Worm (Caenorhabditis elegans) whole organism, L4 larva: ENCODE data around the gene srb-19.

ENCODE experiments used
- F49E8.2 ChIP-seq: sonication (generic microtip); optimal IDR thresholded peaks from 2 replicates; lab custom pipeline; 2016; ENCODE audit warnings: missing compliant biosample characterization, mild to moderate bottlenecking, missing genetic modification characterization, borderline replicate concordance
- T20F7.1 ChIP-seq: fragments of 200-800 bp; sonication (Bioruptor generic); optimal IDR thresholded peaks from 2 replicates; lab custom pipeline; 2018; ENCODE audit warnings: mild to moderate bottlenecking, missing genetic modification characterization, missing compliant biosample characterization
- Y105C5A.15 ChIP-seq: fragments of 200-800 bp; sonication (Bioruptor generic); IDR thresholded peaks from 2 replicates; pipeline ENCODE4 v1.3.6; 2022; ENCODE audit warnings: missing genetic modification characterization, missing compliant biosample characterization
- Y75B8A.6 ChIP-seq: fragments of 200-800 bp; sonication (Bioruptor generic); IDR thresholded peaks from 2 replicates; pipeline ENCODE4 v1.3.6; 2022; ENCODE audit warnings: missing genetic modification reagents, missing genetic modification characterization, missing compliant biosample characterization
- aha-1 ChIP-seq: fragments of 150-350 bp; peaks from one replicate; lab custom pipeline; 2014; ENCODE audit warnings: missing biosample characterization, missing genetic modification characterization
- ama-1 ChIP-seq: fragments of 150-350 bp; optimal IDR thresholded peaks from 2 replicates; lab custom pipeline; 2014; ENCODE audit warnings: inconsistent platforms, mixed read lengths
- ceh-44 ChIP-seq: fragments of 200-800 bp; sonication (Bioruptor generic); IDR thresholded peaks from 2 replicates; pipeline ENCODE4 v1.3.6; 2022; ENCODE audit warnings: missing genetic modification reagents, missing genetic modification characterization, missing compliant biosample characterization
- ceh-82 ChIP-seq: sonication (generic microtip); optimal IDR thresholded peaks from 2 replicates; lab custom pipeline; 2017; ENCODE audit warnings: missing biosample characterization, missing genetic modification characterization
- dpl-1 ChIP-seq: fragments of 150-350 bp; optimal IDR thresholded peaks from 2 replicates; lab custom pipeline; 2014; ENCODE audit warnings: missing biosample characterization, missing genetic modification reagents, missing genetic modification characterization
- duxl-1 ChIP-seq: sonication (generic microtip); optimal IDR thresholded peaks from 2 replicates; lab custom pipeline; 2016; ENCODE audit warnings: mild to moderate bottlenecking, missing genetic modification characterization, moderate library complexity, missing compliant biosample characterization; ENCODE audit not compliant: poor library complexity
- lin-29 ChIP-seq: fragments of 200-800 bp; sonication (Bioruptor generic); IDR thresholded peaks from 2 replicates; pipeline ENCODE4 v1.3.6; 2022; ENCODE audit warnings: missing genetic modification reagents, missing genetic modification characterization, missing compliant biosample characterization
- madf-9 ChIP-seq: fragments of 200-800 bp; sonication (Bioruptor generic); conservative IDR thresholded peaks from 2 replicates; pipeline ENCODE4 v1.3.6; 2022; ENCODE audit warnings: missing genetic modification reagents, missing genetic modification characterization, missing compliant biosample characterization
- mdl-1 ChIP-seq, 2 experiments: fragments of 150-350 bp in 1 of 2; sonication (generic microtip) in 1 of 2; optimal IDR thresholded peaks; 2 replicates each; lab custom pipeline; 2014 to 2017; ENCODE audit warnings: missing biosample characterization in 2 of 2, missing genetic modification characterization in 2 of 2
- mdt-29 ChIP-seq: fragments of 200-800 bp; sonication (Bioruptor generic); IDR thresholded peaks from 2 replicates; pipeline ENCODE4 v1.3.6; 2022; ENCODE audit warnings: missing genetic modification reagents, missing genetic modification characterization, missing compliant biosample characterization
- mes-2 ChIP-seq: sonication (generic microtip); optimal IDR thresholded peaks from 2 replicates; lab custom pipeline; 2016; ENCODE audit warnings: missing genotype, mild to moderate bottlenecking, missing genetic modification characterization, missing compliant biosample characterization; ENCODE audit not compliant: poor library complexity, severe bottlenecking
- nhr-10 ChIP-seq: fragments of 150-350 bp; optimal IDR thresholded peaks from 2 replicates; lab custom pipeline; 2014; ENCODE audit warnings: missing biosample characterization, missing genetic modification characterization
- nhr-41 ChIP-seq: fragments of 200-800 bp; sonication (Bioruptor generic); IDR thresholded peaks from 2 replicates; pipeline ENCODE4 v1.3.6; 2022; ENCODE audit warnings: missing genetic modification reagents, missing genetic modification characterization, missing compliant biosample characterization
- nhr-42 ChIP-seq: fragments of 200-800 bp; sonication (Bioruptor generic); IDR thresholded peaks from 2 replicates; pipeline ENCODE4 v1.3.6; 2022; ENCODE audit warnings: missing genetic modification characterization, missing compliant biosample characterization
- nhr-76 ChIP-seq: fragments of 150-350 bp; optimal IDR thresholded peaks from 2 replicates; lab custom pipeline; 2014; ENCODE audit warnings: missing biosample characterization, missing genetic modification characterization
- php-3 ChIP-seq: fragments of 200-800 bp; sonication (Bioruptor generic); IDR thresholded peaks from 2 replicates; pipeline ENCODE4 v1.3.6; 2022; ENCODE audit warnings: missing genetic modification reagents, missing genetic modification characterization, missing compliant biosample characterization
- rbr-2 ChIP-seq: sonication (generic microtip); optimal IDR thresholded peaks from 2 replicates; lab custom pipeline; 2016; ENCODE audit warnings: missing genotype, missing genetic modification characterization, missing compliant biosample characterization
- saeg-2 ChIP-seq: fragments of 200-800 bp; sonication (Bioruptor generic); IDR thresholded peaks from 2 replicates; pipeline ENCODE4 v1.3.6; 2022; ENCODE audit warnings: missing genetic modification reagents, missing genetic modification characterization, missing compliant biosample characterization
- snpc-1.2 ChIP-seq: fragments of 200-800 bp; sonication (Bioruptor generic); IDR thresholded peaks from 2 replicates; pipeline ENCODE4 v1.3.6; 2022; ENCODE audit warnings: missing genetic modification reagents, missing genetic modification characterization, missing compliant biosample characterization
- unc-130 ChIP-seq: sonication (generic microtip); optimal IDR thresholded peaks from 2 replicates; lab custom pipeline; 2016; ENCODE audit warnings: missing genetic modification reagents, missing genetic modification characterization, missing compliant biosample characterization
- unc-39 ChIP-seq: sonication (generic microtip); optimal IDR thresholded peaks from 2 replicates; lab custom pipeline; 2017; ENCODE audit warnings: missing biosample characterization, missing genetic modification characterization
- unc-62 ChIP-seq, 3 experiments: fragments of 150-350 bp in 1 of 3; sonication (generic microtip); optimal IDR thresholded peaks in 2 of 3; peaks in 1 of 3; 1 replicate in 1 of 3; 2 replicates in 2 of 3; lab custom pipeline; 2014 to 2017; ENCODE audit warnings: missing biosample characterization in 3 of 3, missing genetic modification characterization in 3 of 3, missing genetic modification reagents in 3 of 3, missing genotype in 1 of 3
- vab-7 ChIP-seq: fragments of 200-800 bp; sonication (Bioruptor generic); IDR thresholded peaks from 2 replicates; pipeline ENCODE4 v1.3.6; 2022; ENCODE audit warnings: missing genetic modification reagents, missing genetic modification characterization, missing compliant biosample characterization
- zag-1 ChIP-seq: fragments of 150-350 bp; optimal IDR thresholded peaks from 2 replicates; lab custom pipeline; 2014; ENCODE audit warnings: missing biosample characterization, missing genetic modification characterization
- zfp-2 ChIP-seq: sonication (generic microtip); optimal IDR thresholded peaks from 2 replicates; lab custom pipeline; 2016; ENCODE audit warnings: mild to moderate bottlenecking, missing genetic modification characterization, missing compliant biosample characterization
- ztf-11 ChIP-seq: fragments of 150-350 bp; optimal IDR thresholded peaks from 2 replicates; lab custom pipeline; 2014; ENCODE audit warnings: missing biosample characterization, missing genetic modification characterization

srb-19 gene

DNA sequence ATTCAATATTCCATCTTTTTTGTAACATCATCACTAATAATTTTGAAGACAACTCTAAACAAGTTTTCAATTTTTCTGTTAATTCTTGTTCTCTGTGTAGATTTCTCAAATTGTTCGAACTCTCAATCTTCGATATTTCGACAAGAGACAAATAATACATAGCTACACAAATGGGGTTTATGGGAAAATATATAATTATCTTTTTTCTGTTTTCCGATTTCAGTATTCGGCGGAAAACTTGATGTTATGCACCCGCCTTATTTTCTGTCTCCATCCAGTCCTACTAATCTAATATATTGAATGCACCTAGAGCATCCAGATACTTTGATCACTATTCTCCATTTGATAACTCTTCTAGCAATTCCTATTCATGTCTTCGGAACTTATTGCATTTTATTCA lies 19.0 kb upstream of the srb-19 start, which contains the start of gene srh-268:
Gene srh-268, plus strand, starts transcription at position 301 of the 400 bp plus-strand sequence.
- TF ChIP-seq T20F7.1 (GFP tag; lab: Kevin White, UChicago) (no peak), mes-2 (tag; lab: Kevin White, UChicago) (no peak), nhr-42 (GFP tag; lab: Robert Waterston, UW) (no peak), dpl-1 (GFP tag; lab: Kevin White, UChicago) (no peak), php-3 (GFP tag; lab: Robert Waterston, UW) (no peak)

DNA sequence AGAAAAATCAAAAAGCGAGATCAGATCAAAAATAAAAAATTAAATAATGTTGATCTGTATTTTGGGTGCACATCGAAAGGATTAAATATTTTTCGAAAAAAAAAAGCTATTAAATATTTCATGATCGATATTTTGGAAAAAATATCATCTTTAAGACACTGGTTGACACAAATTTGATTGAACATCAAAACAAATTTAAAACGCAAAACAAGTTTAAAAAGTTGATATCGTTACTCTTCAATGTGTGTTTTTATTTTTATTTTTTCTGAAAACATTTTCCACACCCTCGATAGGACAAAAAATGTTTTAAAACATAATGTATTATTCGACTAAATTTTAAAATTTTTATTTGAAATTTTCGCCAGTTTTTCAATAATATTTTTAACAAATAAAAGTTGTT lies 18.0 kb upstream of the srb-19 start, which contains the start of gene C54F6.12:
Gene C54F6.12, minus strand, starts transcription at position 101 of the 400 bp plus-strand sequence.
- TF ChIP-seq unc-39 (tag; lab: Kevin White, UChicago): no peak
- no peak for TF ChIP-seq ama-1 (lab: Kevin White, UChicago)
- TF ChIP-seq mes-2 (tag; lab: Kevin White, UChicago): no peak
- TF ChIP-seq nhr-10 (tag; lab: Kevin White, UChicago): no peak
- no peak for TF ChIP-seq unc-130 (GFP tag; lab: Kevin White, UChicago)
- no peak for TF ChIP-seq zfp-2 (tag; lab: Kevin White, UChicago)
- TF ChIP-seq nhr-41: no peak

DNA sequence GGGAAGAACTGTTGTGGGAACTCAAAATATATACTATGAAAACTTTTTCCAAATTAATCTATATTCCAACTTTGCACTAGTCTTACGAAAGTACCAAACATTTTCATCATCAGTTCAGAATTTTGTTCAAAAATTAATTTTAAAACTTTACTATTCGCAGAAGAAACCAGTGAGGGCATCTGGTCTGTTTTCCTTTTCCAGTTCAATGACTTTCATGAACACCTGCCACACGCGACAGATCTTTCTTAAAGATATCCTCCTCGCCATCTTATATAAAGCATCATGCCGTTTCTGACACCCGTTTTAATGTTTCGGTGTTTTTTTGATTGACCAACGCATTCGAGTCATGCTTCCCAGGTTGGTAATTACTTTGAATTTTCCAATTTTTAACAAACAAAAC lies 13.0 kb upstream of the srb-19 start, which contains the start of gene C54F6.3:
Gene C54F6.3, plus strand, starts transcription at position 301 of the 400 bp plus-strand sequence.
- no peak for TF ChIP-seq F49E8.2 (tag; lab: Kevin White, UChicago)
- no peak for TF ChIP-seq ceh-82 (tag; lab: Kevin White, UChicago)
- TF ChIP-seq Y105C5A.15 (GFP tag; lab: Robert Waterston, UW): no peak

DNA sequence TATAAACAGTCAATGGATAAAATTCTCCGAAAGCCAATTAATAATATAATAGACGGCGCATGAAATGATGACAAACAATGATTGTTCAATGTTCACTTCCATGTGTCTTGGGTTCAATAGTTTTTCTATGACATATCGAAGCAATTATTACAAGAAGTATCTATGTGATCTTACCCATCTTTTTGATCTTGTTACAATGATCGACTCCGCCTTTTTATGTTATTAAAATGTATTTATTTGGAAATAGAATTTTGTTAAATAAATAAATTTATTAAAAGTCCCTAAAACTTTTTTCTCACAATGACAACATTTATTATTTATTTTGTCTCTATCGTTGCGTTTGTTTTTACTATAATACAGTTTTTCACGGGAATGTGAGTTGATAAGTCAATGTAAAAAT lies 9.9 kb upstream of the srb-19 start, which contains the start of gene swt-2:
Gene swt-2, plus strand, starts transcription at position 301 of the 400 bp plus-strand sequence.
- TF ChIP-seq mdt-29 (GFP tag; lab: Robert Waterston, UW) (no peak), vab-7 (GFP tag; lab: Robert Waterston, UW) (no peak), lin-29 (no peak), saeg-2 (GFP tag; lab: Robert Waterston, UW) (no peak), aha-1 (no peak), mdl-1 (tag; optimal IDR thresholded peaks at IDR 0.05; lab: Kevin White, UChicago) (no peak), ceh-44 (GFP tag; lab: Robert Waterston, UW) (no peak), php-3 (GFP tag; lab: Robert Waterston, UW) (no peak), zag-1 (no peak)

DNA sequence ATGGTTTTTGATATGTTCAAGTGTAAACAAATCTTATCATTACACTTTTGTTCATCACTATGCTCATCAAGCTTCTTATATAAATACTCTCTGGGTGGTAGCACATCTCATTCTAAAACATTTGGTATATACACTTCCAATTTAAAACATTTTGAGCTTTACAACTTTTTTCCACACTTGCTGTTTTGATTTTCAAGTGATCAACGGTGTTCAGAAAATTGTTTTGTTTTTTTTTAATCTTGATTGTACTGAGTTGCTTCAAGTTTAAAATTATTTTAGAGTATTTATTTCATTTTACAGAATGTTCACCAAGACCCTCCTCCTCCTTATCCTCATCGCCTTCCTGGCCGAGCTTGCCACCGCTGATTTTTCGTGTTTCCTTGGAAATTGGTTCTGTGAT lies 8.8 kb upstream of the srb-19 start, which contains the start of gene C54F6.5:
Gene C54F6.5, plus strand, starts transcription at position 301 of the 400 bp plus-strand sequence.
- TF ChIP-seq duxl-1 (tag; lab: Kevin White, UChicago) (no peak), ztf-11 (no peak), snpc-1.2 (no peak), madf-9 (GFP tag; lab: Robert Waterston, UW) (no peak), unc-62 (GFP tag; optimal IDR thresholded peaks at IDR 0.05 in 1 of 2; lab: Kevin White, UChicago) (no peak), unc-62 (tag; optimal IDR thresholded peaks at IDR 0.05; lab: Kevin White, UChicago) (no peak), Y75B8A.6 (GFP tag; lab: Robert Waterston, UW) (no peak), aha-1 (no peak), rbr-2 (tag; lab: Kevin White, UChicago) (no peak)

DNA sequence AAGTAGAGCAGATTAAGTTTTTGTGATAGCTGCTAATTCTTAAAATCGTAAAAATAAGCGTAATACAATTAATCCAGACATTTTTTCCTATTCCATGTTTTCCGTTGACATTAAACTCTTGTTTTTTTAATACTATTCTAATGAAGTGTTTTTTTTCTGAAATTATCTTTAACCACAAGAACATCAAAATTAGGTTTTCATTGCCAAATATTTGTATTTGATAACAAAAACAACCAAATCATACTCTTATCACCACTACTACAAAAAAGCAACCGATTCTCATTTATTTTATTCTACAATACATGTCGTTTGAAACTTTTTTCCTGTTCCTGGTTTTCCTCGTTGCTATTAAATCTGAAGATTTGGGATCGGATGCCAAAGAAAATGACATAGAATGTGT lies 7.2 kb upstream of the srb-19 start, which contains the start of gene C54F6.17:
Gene C54F6.17, plus strand, starts transcription at position 301 of the 400 bp plus-strand sequence.
- TF ChIP-seq unc-62 (GFP tag; optimal IDR thresholded peaks at IDR 0.05 in 1 of 2; lab: Kevin White, UChicago): no peak
- no peak for TF ChIP-seq unc-62 (tag; optimal IDR thresholded peaks at IDR 0.05; lab: Kevin White, UChicago)
- no peak for TF ChIP-seq nhr-76 (tag; lab: Kevin White, UChicago)
